Worm (Caenorhabditis elegans): ENCODE measurements around the gene sups-1.

- no peak for TF ChIP-seq flt-1 (GFP tag; IDR thresholded peaks at IDR 0.05)
- TF ChIP-seq klf-2 (GFP tag; conservative IDR thresholded peaks at IDR 0.05), result no peak
- no peak for TF ChIP-seq med-1 (GFP tag; optimal IDR thresholded peaks at IDR 0.05; ENCODE audit: insufficient read depth)
- no peak for TF ChIP-seq tab-1 (GFP tag; IDR thresholded peaks at IDR 0.05)
- no peak for TF ChIP-seq T22C8.4 (GFP tag; IDR thresholded peaks at IDR 0.05)
- TF ChIP-seq cog-1 (tag; optimal IDR thresholded peaks at IDR 0.05), result no peak
These were observed 18.5 kb downstream of the sups-1 start, which contains the start of gene lelo-3 for ce11 chrX:6022469-6022868.
